Worm (Caenorhabditis elegans) whole organism, L2 larva: Measurements from ENCODE around the gene mask-1.

Experiments
- C34F6.9 ChIP-seq: fragments of 150-350 bp; optimal IDR thresholded peaks from 2 replicates; lab custom pipeline; 2014; ENCODE audit warnings: missing biosample characterization, missing genetic modification characterization
- F13H6.1 ChIP-seq: sonication (generic microtip); optimal IDR thresholded peaks from 2 replicates; lab custom pipeline; 2016; ENCODE audit warnings: missing genetic modification characterization, missing compliant biosample characterization
- Y55F3AM.14 ChIP-seq: fragments of 200-800 bp; sonication (Bioruptor generic); optimal IDR thresholded peaks from 2 replicates; lab custom pipeline; 2018; ENCODE audit warnings: mild to moderate bottlenecking, missing genetic modification characterization, missing compliant biosample characterization
- alr-1 ChIP-seq: fragments of 150-350 bp; optimal IDR thresholded peaks from 2 replicates; lab custom pipeline; 2014; ENCODE audit warnings: missing biosample characterization, missing genetic modification characterization
- ama-1 ChIP-seq: fragments of 150-350 bp; optimal IDR thresholded peaks from 2 replicates; lab custom pipeline; 2018; ENCODE audit warnings: inconsistent platforms
- blmp-1 ChIP-seq: sonication (generic microtip); optimal IDR thresholded peaks from 2 replicates; lab custom pipeline; 2017; ENCODE audit warnings: missing genetic modification characterization, mild to moderate bottlenecking, missing compliant biosample characterization, antibody characterized with exemption, moderate library complexity; ENCODE audit not compliant: insufficient read depth
- ceh-16 ChIP-seq: fragments of 150-350 bp; optimal IDR thresholded peaks from 2 replicates; lab custom pipeline; 2014; ENCODE audit warnings: missing biosample characterization, missing genetic modification characterization
- ceh-82 ChIP-seq: fragments of 150-350 bp; optimal IDR thresholded peaks from 2 replicates; lab custom pipeline; 2014; ENCODE audit warnings: missing biosample characterization, missing genetic modification characterization
- crh-2 ChIP-seq: sonication (generic microtip); optimal IDR thresholded peaks from 2 replicates; lab custom pipeline; 2017; ENCODE audit warnings: missing biosample characterization, missing genetic modification characterization
- dmd-4 ChIP-seq: sonication (generic microtip); optimal IDR thresholded peaks from 2 replicates; lab custom pipeline; 2017; ENCODE audit warnings: missing biosample characterization, missing genetic modification characterization
- egl-27 ChIP-seq: sonication (generic microtip); optimal IDR thresholded peaks from 3 replicates; lab custom pipeline; 2017; ENCODE audit warnings: missing biosample characterization, missing genetic modification reagents, missing genetic modification characterization
- elt-1 ChIP-seq: fragments of 150-350 bp; optimal IDR thresholded peaks from 2 replicates; lab custom pipeline; 2014; ENCODE audit warnings: missing biosample characterization, missing genetic modification characterization
- fos-1 ChIP-seq: fragments of 150-350 bp; optimal IDR thresholded peaks from 2 replicates; lab custom pipeline; 2014; ENCODE audit warnings: missing biosample characterization, missing genetic modification characterization
- gmeb-1 ChIP-seq: fragments of 150-350 bp; optimal IDR thresholded peaks from 2 replicates; lab custom pipeline; 2014; ENCODE audit warnings: missing biosample characterization, missing genetic modification characterization
- lin-11 ChIP-seq: fragments of 150-350 bp; sonication (generic microtip); optimal IDR thresholded peaks from 2 replicates; lab custom pipeline; 2014; ENCODE audit warnings: missing biosample characterization, missing genetic modification characterization, inconsistent platforms, mixed read lengths
- lsy-2 ChIP-seq, 2 experiments: fragments of 150-350 bp in 1 of 2; sonication (generic microtip) in 1 of 2; optimal IDR thresholded peaks; 2 replicates each; lab custom pipeline; 2014 to 2017; ENCODE audit warnings: missing biosample characterization in 2 of 2, missing genetic modification characterization in 2 of 2
- mab-5 ChIP-seq: fragments of 150-350 bp; optimal IDR thresholded peaks from 2 replicates; lab custom pipeline; 2014; ENCODE audit warnings: missing biosample characterization, missing genetic modification characterization
- mbf-1 ChIP-seq: sonication (generic microtip); optimal IDR thresholded peaks from 2 replicates; lab custom pipeline; 2017; ENCODE audit warnings: missing biosample characterization, missing genetic modification characterization
- mdl-1 ChIP-seq, 2 experiments: fragments of 150-350 bp in 1 of 2; sonication (generic microtip) in 1 of 2; optimal IDR thresholded peaks; 2 replicates each; lab custom pipeline; 2017; ENCODE audit warnings: missing biosample characterization in 2 of 2, missing genetic modification characterization in 2 of 2
- nhr-10 ChIP-seq: sonication (generic microtip); optimal IDR thresholded peaks from 2 replicates; lab custom pipeline; 2017; ENCODE audit warnings: missing biosample characterization, missing genetic modification characterization
- nhr-11 ChIP-seq: fragments of 150-350 bp; optimal IDR thresholded peaks from 2 replicates; lab custom pipeline; 2014; ENCODE audit warnings: missing biosample characterization, missing genetic modification characterization
- nhr-12 ChIP-seq: fragments of 150-350 bp; optimal IDR thresholded peaks from 2 replicates; lab custom pipeline; 2014; ENCODE audit warnings: missing biosample characterization, missing genetic modification characterization
- nhr-129 ChIP-seq: fragments of 150-350 bp; optimal IDR thresholded peaks from 2 replicates; lab custom pipeline; 2014; ENCODE audit warnings: missing biosample characterization, missing genetic modification characterization
- nhr-21 ChIP-seq: fragments of 150-350 bp; optimal IDR thresholded peaks from 2 replicates; lab custom pipeline; 2014; ENCODE audit warnings: missing biosample characterization, missing genetic modification characterization
- nhr-25 ChIP-seq: fragments of 150-350 bp; sonication (generic microtip); optimal IDR thresholded peaks from 3 replicates; lab custom pipeline; 2014; ENCODE audit warnings: missing biosample characterization, missing genetic modification characterization
- nhr-6 ChIP-seq: fragments of 150-350 bp; optimal IDR thresholded peaks from 2 replicates; lab custom pipeline; 2014; ENCODE audit warnings: missing biosample characterization, missing genetic modification characterization
- skn-1 ChIP-seq: sonication (generic microtip); optimal IDR thresholded peaks from 2 replicates; lab custom pipeline; 2017; ENCODE audit warnings: missing biosample characterization, missing genetic modification characterization
- sma-3 ChIP-seq: sonication (generic microtip); optimal IDR thresholded peaks from 2 replicates; lab custom pipeline; 2016; ENCODE audit warnings: missing genetic modification reagents, missing genetic modification characterization, missing compliant biosample characterization
- sma-9 ChIP-seq, 2 experiments: fragments of 150-350 bp in 1 of 2; sonication (generic microtip) in 1 of 2; optimal IDR thresholded peaks; 2 replicates each; lab custom pipeline; 2014 to 2016; ENCODE audit warnings: missing genetic modification characterization in 2 of 2, mild to moderate bottlenecking in 1 of 2, missing biosample characterization in 1 of 2, missing compliant biosample characterization in 1 of 2, missing genetic modification reagents in 1 of 2, moderate library complexity in 1 of 2
- unc-39 ChIP-seq: fragments of 150-350 bp; optimal IDR thresholded peaks from 2 replicates; lab custom pipeline; 2014; ENCODE audit warnings: missing biosample characterization, missing genetic modification characterization
- unc-55 ChIP-seq: fragments of 150-350 bp; sonication (generic microtip); optimal IDR thresholded peaks from 3 replicates; lab custom pipeline; 2014; ENCODE audit warnings: missing biosample characterization, missing genetic modification reagents, missing genetic modification characterization
- unc-62 ChIP-seq: fragments of 150-350 bp; optimal IDR thresholded peaks from 2 replicates; lab custom pipeline; 2014; ENCODE audit warnings: missing biosample characterization, missing genetic modification reagents, missing genetic modification characterization
- ztf-1 ChIP-seq: fragments of 200-800 bp; sonication (Bioruptor generic); conservative IDR thresholded peaks from 2 replicates; pipeline ENCODE4 v1.3.6; 2022; ENCODE audit warnings: missing genetic modification characterization, missing compliant biosample characterization

The mask-1 gene

DNA sequence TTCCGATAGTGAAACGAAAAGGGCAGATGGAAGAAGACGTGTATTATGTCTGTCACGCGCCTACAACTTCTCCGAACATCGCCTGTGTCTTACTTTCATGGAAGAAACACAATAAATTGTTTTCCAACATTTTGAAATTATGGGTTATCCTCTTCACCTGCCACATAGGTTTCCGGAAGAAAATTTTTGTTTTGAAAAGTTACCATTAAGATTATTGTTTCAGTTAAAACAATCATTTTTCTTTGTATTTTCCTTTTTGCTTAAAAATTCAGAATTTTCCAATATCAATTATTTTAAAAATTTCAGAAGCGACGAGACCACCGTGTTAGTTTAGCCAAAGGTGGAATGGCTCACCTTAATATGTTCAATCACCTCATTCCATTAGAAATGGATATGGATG lies at the start of gene mask-1:
TSS of gene mask-1 (plus strand) at position 301 of the 400 bp plus-strand sequence.
- no peak for TF ChIP-seq fos-1 (tag; lab: Kevin White, UChicago)
- no peak for TF ChIP-seq alr-1
- no peak for TF ChIP-seq dmd-4 (tag; lab: Kevin White, UChicago)

DNA sequence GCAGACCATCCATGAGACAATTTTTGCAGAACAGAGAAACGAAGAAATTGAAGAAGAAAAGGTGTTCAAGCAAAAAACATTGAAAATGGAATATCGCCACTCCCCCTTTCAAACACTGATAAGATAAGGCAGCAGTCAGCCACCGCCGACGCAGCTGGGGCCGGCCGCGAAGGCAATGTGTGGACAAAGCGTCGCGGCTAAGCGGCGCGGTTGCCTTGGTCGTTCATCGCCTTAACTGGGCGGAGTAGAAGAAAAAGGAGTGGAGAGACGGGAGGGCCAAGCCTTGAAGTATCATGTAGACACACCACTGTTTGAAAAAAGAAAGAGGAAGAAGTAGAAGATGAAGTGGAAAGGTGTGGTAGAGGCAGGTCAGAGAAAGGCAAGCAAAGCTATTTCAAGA lies 43.7 kb upstream of the mask-1 start:
- TF ChIP-seq nhr-25 (tag; lab: Kevin White, UChicago) (peak; percentile 17), egl-27 (tag; lab: Kevin White, UChicago) (no peak), sma-3 (peak; percentile 44), nhr-11 (tag; lab: Kevin White, UChicago) (no peak), crh-2 (peak; percentile 35), elt-1 (tag; lab: Kevin White, UChicago) (no peak), fos-1 (tag; lab: Kevin White, UChicago) (peak; percentile 68), ceh-82 (tag; lab: Kevin White, UChicago) (no peak), nhr-10 (tag; lab: Kevin White, UChicago) (no peak), F13H6.1 (peak; percentile 25), unc-39 (tag; lab: Kevin White, UChicago) (no peak), blmp-1 (peak; percentile 22), sma-9 (GFP tag; optimal IDR thresholded peaks at IDR 0.05; lab: Kevin White, UChicago) (peak; percentile 28), sma-9 (tag; optimal IDR thresholded peaks at IDR 0.05; lab: Kevin White, UChicago) (no peak)
- TF ChIP-seq, all 48 proteins: peak for 7

DNA sequence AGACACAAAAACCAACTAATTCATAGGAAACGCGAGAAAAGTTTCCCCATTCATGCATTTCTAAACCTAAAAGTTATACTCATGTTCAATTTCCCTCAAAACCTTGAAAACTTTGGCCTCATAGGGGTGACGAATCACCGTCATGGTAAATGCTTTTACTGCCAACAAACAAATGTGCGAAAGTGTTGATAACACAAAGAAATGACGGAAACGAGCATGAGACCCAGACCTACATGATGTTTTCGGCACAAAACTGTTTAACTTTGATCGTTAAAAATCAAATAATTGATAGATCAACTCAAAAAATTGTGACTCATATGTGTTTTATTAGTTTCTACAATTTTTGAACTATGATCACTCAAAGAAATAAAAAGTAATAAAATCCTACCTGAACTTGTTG lies 42.8 kb upstream of the mask-1 start:
- peak; percentile 93 for TF ChIP-seq fos-1 (tag; lab: Kevin White, UChicago)
- peak; percentile 45 for TF ChIP-seq unc-55 (GFP tag; lab: Kevin White, UChicago)
- TF ChIP-seq gmeb-1 (tag; lab: Kevin White, UChicago), result peak; percentile 32
- TF ChIP-seq sma-9 (GFP tag; optimal IDR thresholded peaks at IDR 0.05; lab: Kevin White, UChicago), result peak; percentile 22
- no peak for TF ChIP-seq sma-9 (tag; optimal IDR thresholded peaks at IDR 0.05; lab: Kevin White, UChicago)
- no peak for TF ChIP-seq nhr-6 (tag; lab: Kevin White, UChicago)
- peak; percentile 36 for TF ChIP-seq nhr-129 (tag; lab: Kevin White, UChicago)
- TF ChIP-seq crh-2, result peak; percentile 70
- TF ChIP-seq nhr-12, result no peak
- no peak for TF ChIP-seq blmp-1

DNA sequence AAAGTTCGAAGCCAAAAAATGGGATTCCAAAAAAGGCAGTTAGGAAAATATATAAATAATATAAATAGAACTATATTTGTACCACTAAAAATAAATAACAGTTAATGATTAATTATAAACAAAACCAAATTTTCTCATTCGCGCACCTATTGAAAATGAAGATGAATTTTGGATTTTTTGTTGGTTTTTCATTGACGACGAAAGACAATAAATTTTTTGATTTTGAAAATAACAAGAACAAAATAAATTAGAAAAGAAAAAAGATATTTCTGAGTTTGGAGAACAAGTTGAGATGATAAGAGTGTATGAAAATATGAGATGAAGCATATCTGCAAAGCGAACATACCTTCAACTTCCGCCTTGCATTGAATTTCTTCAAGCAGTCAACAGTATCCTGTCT lies 37.4 kb upstream of the mask-1 start:
- no peak for TF ChIP-seq mbf-1 (tag; lab: Kevin White, UChicago)
- no peak for TF ChIP-seq nhr-21
- no peak for TF ChIP-seq elt-1 (tag; lab: Kevin White, UChicago)
- TF ChIP-seq mdl-1 (tag; optimal IDR thresholded peaks at IDR 0.05; lab: Kevin White, UChicago), result no peak
- TF ChIP-seq unc-62, result no peak
- TF ChIP-seq alr-1, result no peak
- no peak for TF ChIP-seq ama-1
- no peak for TF ChIP-seq ceh-82 (tag; lab: Kevin White, UChicago)
- TF ChIP-seq skn-1 (tag; lab: Kevin White, UChicago), result no peak
- no peak for TF ChIP-seq mab-5 (tag; lab: Kevin White, UChicago)
- no peak for TF ChIP-seq C34F6.9 (tag; lab: Kevin White, UChicago)
- no peak for TF ChIP-seq dmd-4 (tag; lab: Kevin White, UChicago)

DNA sequence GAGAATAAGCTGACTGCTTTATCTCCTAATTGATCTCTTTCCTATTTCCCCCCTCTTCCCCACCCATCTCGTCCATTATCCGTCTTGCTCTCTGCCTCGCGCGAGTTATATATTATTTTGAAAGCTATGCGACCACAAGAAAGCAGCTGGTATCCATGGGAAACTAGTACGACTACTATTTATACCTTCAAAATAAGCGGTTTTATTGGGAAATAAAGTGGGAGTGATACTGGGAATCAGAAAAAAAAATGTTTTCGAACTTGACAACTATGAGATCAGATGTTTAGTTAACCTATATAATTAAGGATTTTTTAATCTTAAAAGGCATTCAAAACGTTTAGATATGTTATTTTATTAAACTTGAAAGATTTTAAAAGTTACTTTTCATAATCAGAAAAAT lies 35.0 kb upstream of the mask-1 start:
- TF ChIP-seq crh-2 (peak; percentile 41), nhr-129 (tag; lab: Kevin White, UChicago) (no peak)

DNA sequence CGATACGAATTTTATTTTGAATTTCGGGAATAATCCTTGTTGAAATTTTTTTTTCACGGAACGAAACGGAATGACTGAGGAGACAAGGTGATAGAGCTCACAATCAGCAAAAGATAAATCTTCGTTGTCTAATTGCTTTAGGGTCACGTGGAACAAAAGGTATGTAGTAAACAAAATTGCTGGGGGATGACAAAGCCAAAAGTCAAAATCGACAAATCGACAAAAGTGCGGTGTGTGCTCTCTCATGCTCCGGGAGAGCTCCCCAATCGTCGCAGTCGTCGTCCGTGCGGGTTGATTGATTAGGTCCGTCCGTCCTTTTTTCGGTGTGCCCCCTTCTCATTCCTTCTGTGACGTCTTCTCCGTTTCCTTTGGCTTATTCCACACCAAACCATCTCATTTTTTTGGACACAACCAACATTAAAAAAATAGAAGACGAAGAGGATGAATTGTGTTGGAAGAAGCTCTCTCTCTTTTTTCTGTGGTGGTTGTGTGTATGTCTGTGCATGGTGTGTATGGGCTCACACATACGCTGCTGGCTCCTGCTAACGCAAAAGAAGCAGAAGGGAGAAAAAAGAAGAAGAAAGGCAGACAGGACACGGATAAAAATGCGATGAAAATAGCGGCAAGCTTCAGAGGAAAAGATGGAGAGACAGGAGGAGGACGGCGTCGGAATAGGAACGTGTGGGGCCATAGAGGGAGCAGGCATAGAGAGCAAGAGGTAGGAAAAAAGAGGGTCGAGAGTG lies 32.9 kb upstream of the mask-1 start:
- no peak for TF ChIP-seq blmp-1
- TF ChIP-seq lsy-2 (tag; optimal IDR thresholded peaks at IDR 0.05; lab: Kevin White, UChicago), result peak in 1 of 2 experiments; percentile 8
- no peak for TF ChIP-seq gmeb-1 (tag; lab: Kevin White, UChicago)
- no peak for TF ChIP-seq unc-55 (GFP tag; lab: Kevin White, UChicago)
- no peak for TF ChIP-seq mbf-1 (tag; lab: Kevin White, UChicago)
- no peak for TF ChIP-seq unc-62
- peak; percentile 34 for TF ChIP-seq nhr-129 (tag; lab: Kevin White, UChicago)
- no peak for TF ChIP-seq fos-1 (tag; lab: Kevin White, UChicago)
- no peak for TF ChIP-seq ceh-16 (tag; lab: Kevin White, UChicago)
- no peak for TF ChIP-seq elt-1 (tag; lab: Kevin White, UChicago)
- TF ChIP-seq C34F6.9 (tag; lab: Kevin White, UChicago), result peak; percentile 40
- no peak for TF ChIP-seq ceh-82 (tag; lab: Kevin White, UChicago)
- no peak for TF ChIP-seq ztf-1 (GFP tag; lab: Robert Waterston, UW)
- peak in 1 of 2 experiments; percentile 36 for TF ChIP-seq mdl-1 (tag; optimal IDR thresholded peaks at IDR 0.05; lab: Kevin White, UChicago)
- no peak for TF ChIP-seq nhr-6 (tag; lab: Kevin White, UChicago)
- TF ChIP-seq Y55F3AM.14, result peak; percentile 57
- no peak for TF ChIP-seq nhr-10 (tag; lab: Kevin White, UChicago)
- peak; percentile 28 for TF ChIP-seq sma-9 (GFP tag; optimal IDR thresholded peaks at IDR 0.05; lab: Kevin White, UChicago)
- TF ChIP-seq sma-9 (tag; optimal IDR thresholded peaks at IDR 0.05; lab: Kevin White, UChicago), result no peak
- TF ChIP-seq lin-11 (tag; lab: Kevin White, UChicago), result peak; percentile 23
